Fruit fly (Drosophila melanogaster): ENCODE data around the gene CG9356.

CG9356 gene

DNA sequence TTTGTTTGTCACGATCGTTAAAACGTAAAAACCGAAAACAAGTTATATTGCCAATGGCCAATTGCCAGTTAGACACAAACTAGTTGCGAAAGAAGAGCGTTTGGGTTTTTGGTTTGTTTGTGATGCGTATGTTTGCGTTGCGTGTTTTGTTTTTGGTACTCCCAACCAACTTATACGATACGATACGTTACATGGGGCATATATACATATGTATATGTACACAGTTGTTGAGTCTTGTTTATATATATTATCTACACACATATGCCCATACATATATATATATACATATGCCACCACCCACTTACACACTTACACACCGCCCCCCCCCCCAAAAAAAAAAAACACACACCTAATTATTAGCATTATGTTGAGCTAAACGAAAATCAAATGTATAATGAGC is 44.3 kb upstream of the CG9356 start (continued):
- no peak for TF ChIP-seq CG31365 (tag; optimal IDR thresholded peaks at IDR 0.05)

DNA sequence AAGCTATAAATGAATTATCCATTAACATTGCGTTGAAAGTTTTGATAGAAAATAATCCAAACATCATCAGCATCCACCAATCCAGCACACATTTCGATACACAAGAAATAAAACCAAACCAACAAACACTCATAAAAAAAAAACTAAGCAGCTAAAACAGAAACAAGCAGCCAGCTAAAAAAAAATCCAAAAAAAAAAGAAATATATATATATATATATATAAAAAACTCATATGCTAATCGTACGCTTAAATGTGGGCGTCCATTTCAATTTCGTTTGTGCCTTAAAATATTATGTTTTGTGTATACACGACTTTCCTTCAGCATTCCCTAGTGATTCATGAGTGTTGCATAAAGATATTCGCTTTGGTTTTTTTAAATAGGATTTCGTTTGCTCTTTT is 37.9 kb upstream of the CG9356 start:
- peak; percentile 32 for TF ChIP-seq sqz (GFP tag; optimal IDR thresholded peaks at IDR 0.05)
- TF ChIP-seq eve (GFP tag; optimal IDR thresholded peaks at IDR 0.05): peak in 1 of 2 experiments; percentile 71
- TF ChIP-seq Pdp1 (GFP tag; optimal IDR thresholded peaks at IDR 0.05): peak in 1 of 2 experiments; percentile 75
- TF ChIP-seq CG4707 (GFP tag; optimal IDR thresholded peaks at IDR 0.05): no peak
- TF ChIP-seq Awh (GFP tag; IDR thresholded peaks at IDR 0.05): no peak
- no peak for TF ChIP-seq Bgb (GFP tag; IDR thresholded peaks at IDR 0.05; ENCODE audit: partially characterized antibody)
- 0 out of 4 replicates have a peak, but pooled peaks have one; percentile 20 for TF ChIP-seq chinmo (GFP tag; IDR thresholded peaks at IDR 0.05; ENCODE audit: partially characterized antibody)
- peak; percentile 23 for TF ChIP-seq sd (tag; optimal IDR thresholded peaks at IDR 0.05)
- no peak for TF ChIP-seq trem (tag; optimal IDR thresholded peaks at IDR 0.05)
- no peak for TF ChIP-seq CG17361 (GFP tag; IDR thresholded peaks at IDR 0.05)
- peak; percentile 61; the same call in 1 of the 3 replicates for TF ChIP-seq sr (GFP tag; IDR thresholded peaks at IDR 0.05)
- TF ChIP-seq CG32772 (GFP tag; IDR thresholded peaks at IDR 0.05): 0 out of 2 replicates have a peak, but pooled peaks have one; percentile 12
- no peak for TF ChIP-seq Antp (GFP tag; optimal IDR thresholded peaks at IDR 0.05)
- no peak for TF ChIP-seq Lim3 (GFP tag; IDR thresholded peaks at IDR 0.05)

DNA sequence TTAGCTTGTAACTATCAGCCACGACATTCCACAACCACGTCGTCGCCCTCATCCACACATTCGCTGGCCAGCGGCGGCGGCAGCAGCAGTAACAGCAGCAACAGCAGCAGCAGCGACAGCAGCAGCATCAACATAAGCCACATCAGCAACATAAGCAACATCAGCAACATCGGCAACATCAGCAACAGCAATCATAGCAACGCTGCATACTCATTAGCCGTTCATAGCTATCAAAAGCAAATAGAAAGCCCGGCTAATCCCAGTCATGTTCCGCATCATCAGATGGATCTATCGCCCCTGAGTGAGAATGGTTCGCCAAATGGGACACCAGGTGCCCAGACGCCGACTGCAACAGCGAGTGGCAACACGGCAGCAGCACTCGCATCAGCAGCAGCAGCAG is 37.1 kb upstream of the CG9356 start:
- TF ChIP-seq sr (GFP tag; IDR thresholded peaks at IDR 0.05): 0 out of 3 replicates have a peak, but pooled peaks have one; percentile 10
- TF ChIP-seq Dfd (GFP tag; optimal IDR thresholded peaks at IDR 0.05): peak in 1 of 2 experiments; percentile 46
- peak; percentile 71 for TF ChIP-seq CG11504 (tag; optimal IDR thresholded peaks at IDR 0.05)
- TF ChIP-seq CG4730 (GFP tag; IDR thresholded peaks at IDR 0.05): 0 out of 2 replicates have a peak, but pooled peaks have one; percentile 11
- no peak for TF ChIP-seq Kr (GFP tag; optimal IDR thresholded peaks at IDR 0.05)

DNA sequence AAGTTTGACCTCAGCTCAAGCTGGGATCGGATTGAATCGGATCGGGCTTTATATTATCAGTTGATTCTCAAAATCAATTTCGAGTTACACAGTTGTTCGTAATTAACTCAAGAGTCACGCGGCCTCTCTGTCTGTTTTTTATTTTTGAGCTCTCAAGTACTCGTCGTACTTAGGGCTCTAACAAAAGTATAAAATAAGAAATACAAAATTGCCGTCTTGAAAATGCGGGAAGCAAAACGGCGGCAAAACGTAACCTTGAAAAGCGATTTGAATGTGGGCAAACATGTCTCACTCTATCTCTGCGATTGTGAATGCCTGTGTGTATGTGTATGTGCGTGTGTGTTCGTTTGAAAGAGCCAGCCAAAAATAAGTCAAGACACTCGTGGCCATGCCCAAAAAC is 33.5 kb upstream of the CG9356 start:
- no peak for TF ChIP-seq Pdp1 (GFP tag; optimal IDR thresholded peaks at IDR 0.05)
- no peak for TF ChIP-seq CG12744 (GFP tag; optimal IDR thresholded peaks at IDR 0.05)
- TF ChIP-seq CG7372 (GFP tag; IDR thresholded peaks at IDR 0.05): no peak
- TF ChIP-seq Sry-β (GFP tag; optimal IDR thresholded peaks at IDR 0.05): no peak
- no peak for TF ChIP-seq dm (GFP tag; optimal IDR thresholded peaks at IDR 0.05)
- TF ChIP-seq BtbVII (GFP tag; optimal IDR thresholded peaks at IDR 0.05): no peak
- TF ChIP-seq unpg (GFP tag; optimal IDR thresholded peaks at IDR 0.05): no peak
- TF ChIP-seq CG33213 (GFP tag; optimal IDR thresholded peaks at IDR 0.05): no peak
- no peak for TF ChIP-seq CG18599 (GFP tag; optimal IDR thresholded peaks at IDR 0.05)
- no peak for TF ChIP-seq Doc2 (GFP tag; IDR thresholded peaks at IDR 0.05)
- peak; percentile 75 for TF ChIP-seq CG34376 (GFP tag; optimal IDR thresholded peaks at IDR 0.05)
- TF ChIP-seq C15 (GFP tag; IDR thresholded peaks at IDR 0.05): no peak
- no peak for TF ChIP-seq Sox102F (GFP tag; optimal IDR thresholded peaks at IDR 0.05)
- no peak for TF ChIP-seq CHES-1-like (GFP tag; optimal IDR thresholded peaks at IDR 0.05)
- no peak for TF ChIP-seq CG4707 (GFP tag; optimal IDR thresholded peaks at IDR 0.05)
- peak; percentile 25 for TF ChIP-seq Deaf1 (tag; optimal IDR thresholded peaks at IDR 0.05)
- TF ChIP-seq pho (GFP tag; optimal IDR thresholded peaks at IDR 0.05): no peak
- TF ChIP-seq Lhr (GFP tag; optimal IDR thresholded peaks at IDR 0.05): no peak
- no peak for TF ChIP-seq phol (tag; optimal IDR thresholded peaks at IDR 0.05)
- TF ChIP-seq slbo (GFP tag; IDR thresholded peaks at IDR 0.05): no peak
- TF ChIP-seq pan (optimal IDR thresholded peaks at IDR 0.05): no peak
- no peak for TF ChIP-seq pan (GFP tag; optimal IDR thresholded peaks at IDR 0.05 in 1 of 2, IDR thresholded peaks at IDR 0.05 in 1 of 2)
- TF ChIP-seq Nf-YC (tag; optimal IDR thresholded peaks at IDR 0.05): no peak
- no peak for TF ChIP-seq CG7271 (tag; optimal IDR thresholded peaks at IDR 0.05)
- no peak for TF ChIP-seq Max (GFP tag; optimal IDR thresholded peaks at IDR 0.05)
- TF ChIP-seq disco-r (GFP tag; optimal IDR thresholded peaks at IDR 0.05): no peak
- no peak for TF ChIP-seq pb (GFP tag; optimal IDR thresholded peaks at IDR 0.05)
- no peak for TF ChIP-seq stwl (tag; optimal IDR thresholded peaks at IDR 0.05)
- peak; percentile 76; the same call in 3 of the 4 replicates for TF ChIP-seq chinmo (GFP tag; IDR thresholded peaks at IDR 0.05; ENCODE audit: partially characterized antibody)
- no peak for TF ChIP-seq CG12236 (GFP tag; optimal IDR thresholded peaks at IDR 0.05)

All from whole organism, embryonic.